In the genomic region with DNA sequence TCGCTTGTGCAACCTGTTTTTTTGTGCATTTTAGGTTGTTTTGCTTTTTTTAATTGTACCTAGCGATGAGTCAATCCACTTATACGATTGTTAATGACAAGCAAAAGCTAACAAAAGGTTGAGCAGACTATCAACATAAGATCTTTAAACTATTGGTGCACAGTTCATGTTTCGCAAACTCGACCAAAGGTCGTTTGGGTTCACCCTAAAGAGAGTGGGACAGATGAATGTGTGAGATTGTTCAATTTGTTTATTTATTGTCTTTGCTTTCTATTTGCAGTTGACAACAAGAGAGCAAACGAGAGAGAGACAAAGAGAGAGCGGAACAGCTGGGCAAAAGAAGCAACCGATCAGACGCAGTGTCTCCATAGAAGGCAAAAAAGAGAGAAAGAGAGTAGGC, we compare ENCODE assay signal across 5 fruit fly cellular contexts.
TF ChIP-seq lines count a peak whose summit lies in the region.

No protein-coding gene starts in this region.

- no peak for TF ChIP-seq CTCF in whole organism, embryonic (GFP tag; optimal IDR thresholded peaks at IDR 0.05; lab: Kevin White, UChicago)

TF ChIP-seq in whole organism, adult, 20 proteins besides CTCF, POLR2A, EP300 and RAD21 (continues in another document):
- peak; percentile 28 for TF ChIP-seq tj (GFP tag; optimal IDR thresholded peaks at IDR 0.05; lab: Kevin White, UChicago)
- peak; percentile 54 for TF ChIP-seq CG12768 (GFP tag; optimal IDR thresholded peaks at IDR 0.05; lab: Kevin White, UChicago)
- TF ChIP-seq CG1620 (GFP tag; optimal IDR thresholded peaks at IDR 0.05; lab: Kevin White, UChicago), result peak; percentile 4
- TF ChIP-seq Hr96 (GFP tag; optimal IDR thresholded peaks at IDR 0.05; lab: Kevin White, UChicago), result no peak
- peak; percentile 66 for TF ChIP-seq CG7101 (tag; optimal IDR thresholded peaks at IDR 0.05; lab: Kevin White, UChicago)
- peak; percentile 47 for TF ChIP-seq CG11617 (GFP tag; optimal IDR thresholded peaks at IDR 0.05; lab: Kevin White, UChicago)
- TF ChIP-seq Mnt (GFP tag; optimal IDR thresholded peaks at IDR 0.05; lab: Kevin White, UChicago), result no peak
- TF ChIP-seq toe (GFP tag; optimal IDR thresholded peaks at IDR 0.05; lab: Kevin White, UChicago), result no peak
- TF ChIP-seq Clk (GFP tag; optimal IDR thresholded peaks at IDR 0.05; lab: Kevin White, UChicago), result no peak
- no peak for TF ChIP-seq Crg-1 (GFP tag; optimal IDR thresholded peaks at IDR 0.05; lab: Kevin White, UChicago)
- no peak for TF ChIP-seq cnc (optimal IDR thresholded peaks at IDR 0.05; lab: Kevin White, UChicago)
- no peak for TF ChIP-seq CG5204 (GFP tag; optimal IDR thresholded peaks at IDR 0.05; lab: Kevin White, UChicago)
- peak; percentile 67 for TF ChIP-seq bab1 (GFP tag; optimal IDR thresholded peaks at IDR 0.05; lab: Kevin White, UChicago)
- no peak for TF ChIP-seq pad (GFP tag; optimal IDR thresholded peaks at IDR 0.05; lab: Kevin White, UChicago)
- TF ChIP-seq CG14711 (tag; optimal IDR thresholded peaks at IDR 0.05; lab: Kevin White, UChicago), result peak; percentile 4
- no peak for TF ChIP-seq CG33017 (tag; optimal IDR thresholded peaks at IDR 0.05; lab: Kevin White, UChicago)
- no peak for TF ChIP-seq ovo (GFP tag; optimal IDR thresholded peaks at IDR 0.05; lab: Kevin White, UChicago)
- TF ChIP-seq cic (GFP tag; optimal IDR thresholded peaks at IDR 0.05; lab: Kevin White, UChicago), result peak; percentile 38

TF ChIP-seq in whole organism, embryonic, 481 proteins besides CTCF, POLR2A, EP300 and RAD21 (continues in another document):
- TF ChIP-seq fd96Cb (tag; optimal IDR thresholded peaks at IDR 0.05; lab: Kevin White, UChicago) (no peak), NFAT (GFP tag; IDR thresholded peaks at IDR 0.05; lab: Robert Waterston, UW) (no peak), Xrp1 (GFP tag; IDR thresholded peaks at IDR 0.05; lab: Robert Waterston, UW) (peak; percentile 30; the same call in 1 of the 2 replicates), disco-r (GFP tag; optimal IDR thresholded peaks at IDR 0.05; lab: Kevin White, UChicago) (no peak), Taf1 (GFP tag; IDR thresholded peaks at IDR 0.05; lab: Robert Waterston, UW) (no peak), h (optimal IDR thresholded peaks at IDR 0.05; lab: Kevin White, UChicago) (no peak), D (optimal IDR thresholded peaks at IDR 0.05; lab: Kevin White, UChicago) (no peak), D (GFP tag; optimal IDR thresholded peaks at IDR 0.05; lab: Kevin White, UChicago) (peak; percentile 43), HLH4C (GFP tag; IDR thresholded peaks at IDR 0.05; lab: Robert Waterston, UW; ENCODE audit: partially characterized antibody) (no peak), CG6654 (GFP tag; optimal IDR thresholded peaks at IDR 0.05; lab: Kevin White, UChicago) (no peak), da (GFP tag; optimal IDR thresholded peaks at IDR 0.05; lab: Kevin White, UChicago) (no peak), Sox102F (GFP tag; optimal IDR thresholded peaks at IDR 0.05; lab: Kevin White, UChicago) (no peak), dmrt99B (tag; optimal IDR thresholded peaks at IDR 0.05; lab: Kevin White, UChicago) (no peak), CG2712 (tag; optimal IDR thresholded peaks at IDR 0.05; lab: Kevin White, UChicago) (no peak), gro (GFP tag; optimal IDR thresholded peaks at IDR 0.05; lab: Kevin White, UChicago) (no peak), stwl (tag; optimal IDR thresholded peaks at IDR 0.05; lab: Kevin White, UChicago) (no peak), D19A (tag; optimal IDR thresholded peaks at IDR 0.05; lab: Kevin White, UChicago) (no peak), CG5180 (GFP tag; optimal IDR thresholded peaks at IDR 0.05; lab: Kevin White, UChicago) (no peak)

TF ChIP-seq in whole organism, prepupa, 60 proteins besides CTCF, POLR2A, EP300 and RAD21 (continues in another document):
- TF ChIP-seq CG8119 (GFP tag; IDR thresholded peaks at IDR 0.05; lab: Robert Waterston, UW) (peak; percentile 72), Sox14 (GFP tag; optimal IDR thresholded peaks at IDR 0.05; lab: Kevin White, UChicago) (peak; percentile 49), CG34406 (GFP tag; optimal IDR thresholded peaks at IDR 0.05; lab: Kevin White, UChicago) (no peak), ss (GFP tag; optimal IDR thresholded peaks at IDR 0.05; lab: Kevin White, UChicago) (no peak), Ets21C (GFP tag; optimal IDR thresholded peaks at IDR 0.05; lab: Kevin White, UChicago) (no peak), Eip78C (GFP tag; lab: Kevin White, UChicago) (peak; percentile 77), net (GFP tag; optimal IDR thresholded peaks at IDR 0.05; lab: Kevin White, UChicago) (peak; percentile 31), CG15336 (GFP tag; IDR thresholded peaks at IDR 0.05; lab: Robert Waterston, UW) (peak; percentile 72), CG3032 (tag; optimal IDR thresholded peaks at IDR 0.05; lab: Kevin White, UChicago) (peak; percentile 17), vri (GFP tag; optimal IDR thresholded peaks at IDR 0.05; lab: Kevin White, UChicago) (peak; percentile 58), CG31627 (GFP tag; optimal IDR thresholded peaks at IDR 0.05; lab: Kevin White, UChicago) (peak; percentile 28), Blimp-1 (GFP tag; optimal IDR thresholded peaks at IDR 0.05; lab: Kevin White, UChicago) (no peak), dac (GFP tag; optimal IDR thresholded peaks at IDR 0.05; lab: Kevin White, UChicago) (peak; percentile 23), CG4318 (GFP tag; optimal IDR thresholded peaks at IDR 0.05; lab: Kevin White, UChicago) (no peak), Ets96B (tag; optimal IDR thresholded peaks at IDR 0.05; lab: Kevin White, UChicago) (peak; percentile 25), Hr39 (GFP tag; optimal IDR thresholded peaks at IDR 0.05; lab: Kevin White, UChicago) (no peak), fd85E (GFP tag; optimal IDR thresholded peaks at IDR 0.05; lab: Kevin White, UChicago) (peak; percentile 1), CG11294 (GFP tag; IDR thresholded peaks at IDR 0.05; lab: Robert Waterston, UW) (no peak), Lpt (GFP tag; optimal IDR thresholded peaks at IDR 0.05; lab: Kevin White, UChicago) (peak; percentile 11)

TF ChIP-seq in whole organism, pupa, 21 proteins besides CTCF, POLR2A, EP300 and RAD21 (continues in another document):
- TF ChIP-seq CG32121 (GFP tag; IDR thresholded peaks at IDR 0.05; lab: Robert Waterston, UW) (peak; percentile 65), CG12605 (GFP tag; IDR thresholded peaks at IDR 0.05; lab: Robert Waterston, UW) (peak; percentile 85), fd96Ca (GFP tag; IDR thresholded peaks at IDR 0.05; lab: Robert Waterston, UW) (peak; percentile 62; the same call in 1 of the 3 replicates), D1 (tag; optimal IDR thresholded peaks at IDR 0.05; lab: Kevin White, UChicago) (no peak), CG34367 (tag; optimal IDR thresholded peaks at IDR 0.05; lab: Kevin White, UChicago) (peak; percentile 14), gl (tag; optimal IDR thresholded peaks at IDR 0.05; lab: Kevin White, UChicago) (peak; percentile 44), CG10348 (GFP tag; IDR thresholded peaks at IDR 0.05; lab: Robert Waterston, UW) (no peak), CG9948 (tag; optimal IDR thresholded peaks at IDR 0.05; lab: Kevin White, UChicago) (peak; percentile 11), CG17806 (tag; optimal IDR thresholded peaks at IDR 0.05; lab: Kevin White, UChicago) (peak; percentile 4), CG4496 (GFP tag; IDR thresholded peaks at IDR 0.05; lab: Robert Waterston, UW) (peak; percentile 50; the same call in 2 of the 3 replicates), CG8301 (tag; optimal IDR thresholded peaks at IDR 0.05; lab: Kevin White, UChicago) (peak; percentile 54), rn (GFP tag; IDR thresholded peaks at IDR 0.05; lab: Robert Waterston, UW) (no peak), CG8159 (tag; optimal IDR thresholded peaks at IDR 0.05; lab: Kevin White, UChicago) (peak; percentile 83), Snoo (tag; optimal IDR thresholded peaks at IDR 0.05; lab: Kevin White, UChicago) (no peak), CG15710 (tag; optimal IDR thresholded peaks at IDR 0.05; lab: Kevin White, UChicago) (peak; percentile 19), Pif1B (GFP tag; optimal IDR thresholded peaks at IDR 0.05; lab: Kevin White, UChicago) (no peak), Ets98B (GFP tag; IDR thresholded peaks at IDR 0.05; lab: Robert Waterston, UW) (peak; percentile 60), CG14655 (GFP tag; optimal IDR thresholded peaks at IDR 0.05; lab: Kevin White, UChicago) (no peak), Pif1A (GFP tag; optimal IDR thresholded peaks at IDR 0.05; lab: Kevin White, UChicago) (no peak), CG13204 (GFP tag; optimal IDR thresholded peaks at IDR 0.05; lab: Kevin White, UChicago) (no peak)

TF ChIP-seq in whole organism, wandering third instar larva, 38 proteins besides CTCF, POLR2A, EP300 and RAD21 (continues in another document):
- TF ChIP-seq ey (GFP tag; optimal IDR thresholded peaks at IDR 0.05; lab: Kevin White, UChicago) (no peak), foxo (GFP tag; optimal IDR thresholded peaks at IDR 0.05; lab: Kevin White, UChicago) (no peak), Hr78 (GFP tag; optimal IDR thresholded peaks at IDR 0.05; lab: Kevin White, UChicago) (no peak), Vsx2 (GFP tag; optimal IDR thresholded peaks at IDR 0.05; lab: Kevin White, UChicago; ENCODE audit: partially characterized antibody) (no peak), br (GFP tag; optimal IDR thresholded peaks at IDR 0.05; lab: Kevin White, UChicago) (peak; percentile 34), Hr83 (GFP tag; optimal IDR thresholded peaks at IDR 0.05; lab: Kevin White, UChicago; ENCODE audit: poor library complexity, severe bottlenecking) (no peak), pan (optimal IDR thresholded peaks at IDR 0.05; lab: Kevin White, UChicago) (no peak), Rel (GFP tag; optimal IDR thresholded peaks at IDR 0.05; lab: Kevin White, UChicago) (no peak), Rel (tag; optimal IDR thresholded peaks at IDR 0.05; lab: Kevin White, UChicago) (no peak), sage (GFP tag; optimal IDR thresholded peaks at IDR 0.05; lab: Kevin White, UChicago) (no peak), Dif (GFP tag; optimal IDR thresholded peaks at IDR 0.05; lab: Kevin White, UChicago; ENCODE audit: partially characterized antibody) (peak; percentile 65), Hnf4 (GFP tag; optimal IDR thresholded peaks at IDR 0.05; lab: Kevin White, UChicago) (no peak), Myc (optimal IDR thresholded peaks at IDR 0.05; lab: Kevin White, UChicago) (no peak), Mio (GFP tag; optimal IDR thresholded peaks at IDR 0.05; lab: Kevin White, UChicago) (no peak), jim (GFP tag; optimal IDR thresholded peaks at IDR 0.05; lab: Kevin White, UChicago) (no peak), woc (GFP tag; optimal IDR thresholded peaks at IDR 0.05; lab: Kevin White, UChicago) (no peak), h (GFP tag; optimal IDR thresholded peaks at IDR 0.05; lab: Kevin White, UChicago) (peak; percentile 6), GATAd (GFP tag; optimal IDR thresholded peaks at IDR 0.05; lab: Kevin White, UChicago) (no peak), Sp1 (GFP tag; optimal IDR thresholded peaks at IDR 0.05; lab: Kevin White, UChicago) (peak; percentile 37), rgr (GFP tag; optimal IDR thresholded peaks at IDR 0.05; lab: Kevin White, UChicago) (peak; percentile 7), dsf (GFP tag; optimal IDR thresholded peaks at IDR 0.05; lab: Kevin White, UChicago; ENCODE audit: borderline replicate concordance) (no peak), fru (GFP tag; optimal IDR thresholded peaks at IDR 0.05; lab: Kevin White, UChicago) (no peak), usp (GFP tag; optimal IDR thresholded peaks at IDR 0.05; lab: Kevin White, UChicago) (no peak)
